Fruit fly (Drosophila melanogaster) S2 (cell line): ENCODE data around the gene CG13117.

Source experiments
- CG8478 ChIP-seq: fragments of >200 bp; optimal IDR thresholded peaks from 2 replicates; lab custom pipeline; 2018
- CTCF ChIP-seq, 2 experiments: fragments of >200 bp; optimal IDR thresholded peaks; 2 replicates each; lab custom pipeline; 2018

DNA sequence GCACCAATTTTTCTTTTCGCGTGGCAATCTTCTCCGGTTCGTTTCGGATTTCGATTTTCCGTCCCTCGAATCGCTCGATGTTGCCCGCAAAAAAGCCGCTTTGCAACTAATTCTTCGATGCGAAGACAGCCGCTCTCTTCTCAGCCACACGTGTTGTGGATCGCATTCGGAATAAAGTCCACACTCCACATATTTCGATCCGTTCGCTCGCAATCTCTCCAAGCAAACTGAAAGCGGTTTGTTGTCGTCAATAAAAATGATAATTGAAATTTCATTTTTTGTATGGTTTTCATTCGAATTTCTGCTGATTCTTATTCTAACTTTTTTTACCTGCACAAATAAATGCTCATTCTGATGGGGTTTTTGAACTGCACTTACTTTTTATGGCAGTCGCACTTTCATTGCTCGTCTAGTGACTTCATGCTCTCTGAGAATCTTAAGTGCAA lies 30.6 kb upstream of the CG13117 start, which contains the start of gene CG31710:
- TF ChIP-seq CTCF (optimal IDR thresholded peaks at IDR 0.05; lab: Kevin White, UChicago) (no peak), CG8478 (lab: Kevin White, UChicago) (no peak)
